Fruit fly (Drosophila melanogaster): ENCODE measurements around the gene CG2129.

DNA sequence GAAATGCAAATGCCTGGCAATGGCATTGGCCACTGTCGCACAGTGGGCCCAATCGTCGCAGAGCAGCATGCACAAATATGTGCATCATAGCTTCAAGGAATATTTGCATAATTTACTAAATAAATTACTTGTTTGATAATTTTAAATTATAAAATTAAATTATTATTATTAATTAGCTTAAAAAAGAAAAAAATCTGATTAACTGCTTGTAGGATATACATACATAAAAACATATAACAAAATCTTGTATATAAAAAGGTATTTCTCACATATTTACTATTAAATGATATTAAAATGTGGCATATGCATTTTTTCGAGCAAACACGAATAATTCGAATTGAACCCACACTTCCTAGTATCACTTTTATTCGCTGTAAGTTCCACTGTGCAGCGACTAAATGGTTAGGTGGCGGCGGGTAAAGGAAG, 20.4 kb upstream of the CG2129 start:
- TF ChIP-seq psq (GFP tag; optimal IDR thresholded peaks at IDR 0.05) = no peak
- TF ChIP-seq brk (GFP tag; optimal IDR thresholded peaks at IDR 0.05) = no peak
- TF ChIP-seq pan (optimal IDR thresholded peaks at IDR 0.05) = no peak
- no peak for TF ChIP-seq sage (GFP tag; optimal IDR thresholded peaks at IDR 0.05)
- TF ChIP-seq Myc (optimal IDR thresholded peaks at IDR 0.05) = no peak
- no peak for TF ChIP-seq HLH106 (tag; optimal IDR thresholded peaks at IDR 0.05)
- no peak for TF ChIP-seq Mio (GFP tag; optimal IDR thresholded peaks at IDR 0.05)
